Fruit fly (Drosophila melanogaster) whole organism: ENCODE results near the gene CG44194.
A peak's percentile ranks its signal among the peaks of the same experiment; 100 is the strongest.

ENCODE experiments used
- CG8478 ChIP-seq: fragments of >200 bp; optimal IDR thresholded peaks from 2 replicates; lab custom pipeline; 2018; ENCODE audit warnings: inconsistent platforms
- Dll ChIP-seq: fragments of >200 bp; optimal IDR thresholded peaks from 2 replicates; lab custom pipeline; 2017
- EcR ChIP-seq, 2 experiments: fragments of >200 bp; optimal IDR thresholded peaks; 2 replicates each; lab custom pipeline; 2017; ENCODE audit warnings: missing biosample characterization in 2 of 2, missing genetic modification characterization in 2 of 2, missing genetic modification reagents in 2 of 2
- pan ChIP-seq: fragments of >200 bp; optimal IDR thresholded peaks from 2 replicates; lab custom pipeline; 2017
- psq ChIP-seq: fragments of >200 bp; optimal IDR thresholded peaks from 2 replicates; lab custom pipeline; 2017
- usp ChIP-seq: fragments of >200 bp; optimal IDR thresholded peaks from 2 replicates; lab custom pipeline; 2017; ENCODE audit warnings: missing biosample characterization, missing genetic modification characterization, mixed read lengths

The CG44194 gene

dm6 chr3R:13030257-13031173 lies 33.0 kb upstream of the CG44194 start, which contains the start of the genes CG46281 and CG46280:
Gene CG46281 (minus strand): TSS chr3R:13030307.
Gene CG46280 (minus strand): TSS chr3R:13030659.
- TF ChIP-seq pan (lab: Kevin White, UChicago), result no peak

DNA sequence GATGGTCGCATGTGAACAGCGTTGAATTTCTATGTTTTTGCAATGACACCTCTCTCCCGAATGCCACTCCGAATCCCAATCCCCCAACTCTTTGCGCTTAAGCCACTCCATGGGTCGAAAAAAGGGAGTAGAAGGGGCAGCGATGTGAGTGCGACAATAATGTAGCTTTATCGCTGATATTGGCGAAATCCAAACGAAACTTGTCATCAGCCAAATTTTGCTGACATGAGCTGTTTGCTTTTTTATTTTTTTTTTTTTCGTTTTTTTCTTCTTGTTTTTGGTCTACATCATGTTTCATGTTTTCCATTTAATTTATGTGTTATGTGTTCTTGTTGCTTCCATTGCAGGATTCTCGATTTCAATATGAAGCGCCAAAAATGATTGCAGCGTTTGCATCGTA lies 21.5 kb upstream of the CG44194 start:
- TF ChIP-seq Dll (lab: Kevin White, UChicago), result no peak
- TF ChIP-seq pan (lab: Kevin White, UChicago), result no peak
- no peak for TF ChIP-seq psq
- no peak for TF ChIP-seq EcR (GFP tag; optimal IDR thresholded peaks at IDR 0.05; lab: Kevin White, UChicago)
- TF ChIP-seq usp, result no peak
- no peak for TF ChIP-seq CG8478 (lab: Kevin White, UChicago)

- TF ChIP-seq usp (no peak), pan (lab: Kevin White, UChicago) (no peak), psq (no peak), EcR (GFP tag; optimal IDR thresholded peaks at IDR 0.05; lab: Kevin White, UChicago) (no peak), CG8478 (lab: Kevin White, UChicago) (no peak), Dll (lab: Kevin White, UChicago) (no peak)
Observed at dm6 chr3R:13018284-13018900, 20.9 kb upstream of the CG44194 start.

DNA sequence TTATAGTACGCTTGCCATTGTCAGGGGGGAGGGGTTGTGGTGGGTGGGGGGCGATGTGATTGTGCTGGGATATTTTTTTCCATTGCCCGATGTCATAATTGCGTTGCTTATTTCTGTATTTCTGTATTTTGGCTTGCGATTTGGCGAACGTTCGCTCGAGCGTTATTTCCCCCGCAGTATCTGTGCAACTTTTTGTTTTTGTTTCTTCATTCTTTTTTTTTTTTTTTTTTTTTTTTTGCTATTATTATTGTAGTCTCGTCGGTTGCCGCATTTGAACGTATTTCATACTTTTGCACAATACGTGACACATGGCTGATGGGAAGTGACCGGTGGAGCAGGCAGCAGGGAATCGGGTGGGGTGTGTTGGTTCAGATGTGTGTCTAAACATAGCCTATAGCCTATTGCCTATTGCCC lies 20.1 kb upstream of the CG44194 start:
- TF ChIP-seq usp, result no peak
- no peak for TF ChIP-seq pan (lab: Kevin White, UChicago)
- no peak for TF ChIP-seq EcR (GFP tag; optimal IDR thresholded peaks at IDR 0.05; lab: Kevin White, UChicago)
- no peak for TF ChIP-seq Dll (lab: Kevin White, UChicago)
- TF ChIP-seq CG8478 (lab: Kevin White, UChicago), result no peak
- TF ChIP-seq psq, result no peak

DNA sequence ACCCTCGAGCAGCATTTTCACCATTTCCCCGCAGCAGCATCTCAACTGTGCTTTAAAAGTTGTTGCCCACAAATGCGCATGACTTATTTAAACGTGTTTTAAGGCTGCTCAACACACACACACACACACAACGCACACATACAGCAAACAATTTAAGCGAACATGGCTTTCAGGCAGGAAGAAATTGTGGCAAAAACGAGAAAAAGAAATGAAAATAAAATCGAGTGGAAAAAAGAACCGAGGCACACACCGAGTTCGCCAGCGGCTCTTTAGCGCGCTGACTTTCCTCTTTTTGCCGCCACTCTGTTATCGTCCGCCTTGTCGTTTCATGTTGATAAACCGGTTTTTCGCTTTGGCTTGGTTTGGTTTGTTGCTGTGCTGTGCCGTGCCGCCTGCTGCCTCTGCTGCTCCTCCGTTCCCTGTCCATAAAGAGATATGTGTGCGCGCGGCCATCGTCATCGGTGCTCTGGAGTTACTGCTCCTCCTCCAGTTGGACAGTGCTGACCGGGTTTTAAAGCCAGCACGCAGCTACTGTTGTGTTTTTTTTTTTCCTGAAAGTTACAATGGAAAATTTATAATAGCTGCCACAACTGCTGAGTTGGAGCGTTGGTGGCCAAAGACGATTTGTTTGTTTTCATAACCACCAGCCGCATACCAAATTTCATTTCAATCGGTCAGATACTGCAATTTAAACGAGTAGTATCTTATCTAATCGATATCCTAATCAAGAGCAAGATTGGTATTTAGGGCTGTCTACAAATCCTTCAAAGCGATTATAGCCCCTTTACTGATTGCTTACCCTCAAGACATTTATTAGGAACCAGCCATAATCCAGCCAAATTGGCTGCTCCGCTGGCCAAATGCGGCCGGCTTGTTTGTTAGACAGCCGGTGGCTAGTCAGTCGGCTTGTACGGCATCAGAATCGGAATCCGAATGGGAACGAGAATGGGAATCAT lies 18.6 kb upstream of the CG44194 start:
- TF ChIP-seq EcR (GFP tag; optimal IDR thresholded peaks at IDR 0.05; lab: Kevin White, UChicago) (no peak), psq (no peak), Dll (lab: Kevin White, UChicago) (no peak), pan (lab: Kevin White, UChicago) (no peak), usp (no peak), CG8478 (lab: Kevin White, UChicago) (no peak)

dm6 chr3R:13015402-13015801 lies 17.9 kb upstream of the CG44194 start:
- TF ChIP-seq CG8478 (lab: Kevin White, UChicago), result no peak
- TF ChIP-seq Dll (lab: Kevin White, UChicago), result no peak
- no peak for TF ChIP-seq pan (lab: Kevin White, UChicago)
- no peak for TF ChIP-seq EcR (GFP tag; optimal IDR thresholded peaks at IDR 0.05; lab: Kevin White, UChicago)
- no peak for TF ChIP-seq psq
- no peak for TF ChIP-seq usp

DNA sequence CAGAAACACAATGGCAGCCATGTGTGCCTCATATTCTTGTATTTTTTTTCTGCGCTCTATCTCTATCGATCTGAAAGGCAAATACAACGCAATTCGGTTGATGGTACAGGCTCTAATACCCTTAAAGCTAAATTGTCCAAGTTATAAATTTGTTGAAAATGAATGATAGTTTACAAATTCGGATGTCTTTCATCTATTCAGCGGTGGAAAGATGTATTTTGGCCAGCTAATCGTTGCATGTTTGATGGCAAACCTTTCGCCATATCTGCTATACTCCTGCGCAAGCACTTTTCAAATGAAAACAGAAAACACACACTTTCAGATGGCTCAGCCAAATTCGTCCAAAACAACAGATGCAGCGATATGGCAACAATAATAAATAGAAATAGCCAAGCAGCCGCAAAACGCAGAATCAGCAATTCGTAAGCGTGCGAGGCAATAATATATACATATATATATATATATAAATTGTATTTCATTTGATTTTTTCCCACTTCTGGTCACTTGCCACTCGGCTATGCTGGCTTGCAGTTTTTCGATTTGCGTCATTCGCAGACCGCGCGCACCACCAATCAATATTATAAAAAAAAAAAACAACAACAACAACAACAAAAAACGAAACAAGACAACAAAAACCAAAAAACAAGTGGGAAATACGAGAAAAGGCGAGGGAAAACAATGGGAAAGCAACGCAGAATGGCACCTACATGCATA lies 16.8 kb upstream of the CG44194 start:
- TF ChIP-seq pan (lab: Kevin White, UChicago) (no peak), psq (no peak), Dll (lab: Kevin White, UChicago) (no peak), usp (no peak), EcR (GFP tag; optimal IDR thresholded peaks at IDR 0.05; lab: Kevin White, UChicago) (no peak), CG8478 (lab: Kevin White, UChicago) (no peak)

DNA sequence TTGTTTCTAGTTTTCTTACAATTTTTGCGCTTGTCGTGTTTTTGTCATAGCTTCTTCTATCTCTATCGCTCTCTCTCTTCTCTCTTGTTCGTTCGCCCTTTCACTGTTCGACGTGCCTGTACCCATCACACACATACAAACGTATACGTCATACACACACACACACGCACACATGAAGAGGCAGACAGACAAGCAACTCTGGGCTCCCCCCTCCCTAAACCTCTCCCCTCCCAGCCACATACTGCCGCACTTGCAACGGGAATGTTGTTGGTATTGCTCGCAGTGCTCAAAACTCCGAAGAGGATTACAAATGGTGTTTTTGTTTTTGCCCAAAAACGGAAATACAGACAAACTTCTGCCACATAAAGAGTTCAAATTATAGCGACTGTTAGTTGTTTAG lies 15.5 kb upstream of the CG44194 start:
- no peak for TF ChIP-seq CG8478 (lab: Kevin White, UChicago)
- no peak for TF ChIP-seq EcR (GFP tag; optimal IDR thresholded peaks at IDR 0.05; lab: Kevin White, UChicago)
- no peak for TF ChIP-seq Dll (lab: Kevin White, UChicago)
- TF ChIP-seq psq, result no peak
- TF ChIP-seq pan (lab: Kevin White, UChicago), result no peak
- TF ChIP-seq usp, result no peak

- TF ChIP-seq Dll (lab: Kevin White, UChicago) (peak; percentile 29), EcR (GFP tag; optimal IDR thresholded peaks at IDR 0.05; lab: Kevin White, UChicago) (peak in 1 of 2 experiments; percentile 3), pan (lab: Kevin White, UChicago) (no peak), usp (no peak), CG8478 (lab: Kevin White, UChicago) (peak; percentile 85), psq (no peak)
Observed at dm6 chr3R:13012351-13012750, 14.8 kb upstream of the CG44194 start.

dm6 chr3R:13011621-13011963 lies 14.1 kb upstream of the CG44194 start, which contains the start of gene CtBP:
Gene CtBP (plus strand): TSS chr3R:13011649.
- TF ChIP-seq pan (lab: Kevin White, UChicago) (no peak), usp (no peak), psq (no peak), Dll (lab: Kevin White, UChicago) (no peak), EcR (GFP tag; optimal IDR thresholded peaks at IDR 0.05; lab: Kevin White, UChicago) (no peak), CG8478 (lab: Kevin White, UChicago) (no peak)
